Fruit fly (Drosophila melanogaster): Measurements from ENCODE around the gene unc-13-4A.

- TF ChIP-seq vnd (GFP tag; IDR thresholded peaks at IDR 0.05; ENCODE audit: partially characterized antibody) (no peak), stwl (tag; optimal IDR thresholded peaks at IDR 0.05) (no peak), pho (GFP tag; optimal IDR thresholded peaks at IDR 0.05) (no peak)
Observed at dm6 chr3L:7346951-7347350, 34.3 kb upstream of the unc-13-4A start, which contains the start of gene CG14834.
